Fruit fly (Drosophila melanogaster) whole organism, embryonic: ENCODE data around the gene CG17154.

Source experiments
- Ada2b ChIP-seq: fragments of 200-800 bp; sonication (Bioruptor generic); IDR thresholded peaks from 2 replicates; pipeline ENCODE4 v1.3.6; 2022; ENCODE audit warnings: missing biosample characterization, missing genetic modification characterization
- Adf1 ChIP-seq: fragments of 200-800 bp; sonication (Bioruptor generic); IDR thresholded peaks from 2 replicates; pipeline ENCODE4 v1.3.6; 2022; ENCODE audit warnings: missing biosample characterization, missing genetic modification characterization
- B-H2 ChIP-seq: fragments of 200-800 bp; sonication (Bioruptor generic); optimal IDR thresholded peaks from 2 replicates; lab custom pipeline; 2018; ENCODE audit warnings: missing biosample characterization, mild to moderate bottlenecking, missing genetic modification characterization
- CG11085 ChIP-seq: fragments of 200-800 bp; sonication (Bioruptor generic); IDR thresholded peaks from 2 replicates; pipeline ENCODE4 v1.3.6; 2022; ENCODE audit warnings: missing biosample characterization, missing genetic modification characterization
- CG11504 ChIP-seq: fragments of 200-800 bp; sonication (Bioruptor generic); optimal IDR thresholded peaks from 3 replicates; lab custom pipeline; 2019; ENCODE audit warnings: missing biosample characterization, mild to moderate bottlenecking, missing genetic modification characterization, moderate library complexity
- CG11695 ChIP-seq: fragments of 200-800 bp; sonication (Bioruptor generic); IDR thresholded peaks from 3 replicates; pipeline ENCODE4 v1.3.6; 2022; ENCODE audit warnings: missing biosample characterization, missing genetic modification characterization
- CG15601 ChIP-seq: fragments of 200-800 bp; sonication (Bioruptor generic); optimal IDR thresholded peaks from 3 replicates; lab custom pipeline; 2019; ENCODE audit warnings: missing biosample characterization, mild to moderate bottlenecking, missing genetic modification characterization, moderate library complexity
- CG18599 ChIP-seq: fragments of 200-800 bp; sonication (Bioruptor generic); optimal IDR thresholded peaks from 3 replicates; lab custom pipeline; 2017; ENCODE audit warnings: missing biosample characterization, missing genetic modification characterization, mild to moderate bottlenecking, moderate library complexity, missing genetic modification reagents
- CG2889 ChIP-seq: fragments of 200-800 bp; sonication (Bioruptor generic); IDR thresholded peaks from 3 replicates; pipeline ENCODE4 v1.3.6; 2022; ENCODE audit warnings: missing biosample characterization, missing genetic modification characterization
- CG30020 ChIP-seq: fragments of 200-800 bp; optimal IDR thresholded peaks from 2 replicates; lab custom pipeline; 2019; ENCODE audit warnings: missing biosample characterization, mild to moderate bottlenecking, missing genetic modification characterization, moderate library complexity
- CG4404 ChIP-seq: fragments of 200-800 bp; sonication (Bioruptor generic); IDR thresholded peaks from 2 replicates; pipeline ENCODE4 v1.3.6; 2022; ENCODE audit warnings: missing biosample characterization, missing genetic modification characterization
- CG4424 ChIP-seq: fragments of 200-800 bp; sonication (Bioruptor generic); optimal IDR thresholded peaks from 3 replicates; lab custom pipeline; 2016; ENCODE audit warnings: missing biosample characterization, missing genetic modification characterization
- CG6765 ChIP-seq: fragments of 200-800 bp; sonication (Bioruptor generic); optimal IDR thresholded peaks from 3 replicates; lab custom pipeline; 2017; ENCODE audit warnings: missing biosample characterization, mild to moderate bottlenecking, missing genetic modification characterization
- CG7357 ChIP-seq: fragments of 200-800 bp; sonication (Bioruptor generic); IDR thresholded peaks from 3 replicates; pipeline ENCODE4 v1.3.6; 2022; ENCODE audit warnings: missing biosample characterization, missing genetic modification characterization
- CG7987 ChIP-seq: fragments of 200-800 bp; sonication (Bioruptor generic); optimal IDR thresholded peaks from 2 replicates; lab custom pipeline; 2018; ENCODE audit warnings: missing biosample characterization, mild to moderate bottlenecking, missing genetic modification characterization, moderate library complexity
- CG8290 ChIP-seq, 3 experiments: fragments of 200-800 bp; sonication (Bioruptor generic); optimal IDR thresholded peaks; 2 replicates each; lab custom pipeline; 2016 to 2019; ENCODE audit warnings: missing biosample characterization in 3 of 3, missing genetic modification characterization in 3 of 3, mild to moderate bottlenecking in 2 of 3, moderate library complexity in 1 of 3
- Dbx ChIP-seq: fragments of 200-800 bp; sonication (Bioruptor generic); IDR thresholded peaks from 3 replicates; pipeline ENCODE4 v1.3.6; 2022; ENCODE audit warnings: missing biosample characterization, missing genetic modification characterization
- Dip3 ChIP-seq: fragments of 200-800 bp; sonication (Bioruptor generic); optimal IDR thresholded peaks from 3 replicates; lab custom pipeline; 2016; ENCODE audit warnings: missing biosample characterization, missing genetic modification characterization
- Doc3 ChIP-seq: fragments of 200-800 bp; sonication (Bioruptor generic); IDR thresholded peaks from 3 replicates; pipeline ENCODE4 v1.3.6; 2022; ENCODE audit warnings: missing biosample characterization, missing genetic modification characterization; ENCODE audit not compliant: partially characterized antibody
- E2f1 ChIP-seq: fragments of 200-800 bp; sonication (Bioruptor generic); IDR thresholded peaks from 2 replicates; pipeline ENCODE4 v1.3.6; 2022; ENCODE audit warnings: missing biosample characterization, missing genetic modification characterization
- Ets97D ChIP-seq: fragments of 200-800 bp; sonication (Bioruptor generic); optimal IDR thresholded peaks from 3 replicates; lab custom pipeline; 2016; ENCODE audit warnings: missing biosample characterization, missing genetic modification characterization
- Hand ChIP-seq: fragments of 200-800 bp; sonication (Bioruptor generic); optimal IDR thresholded peaks from 2 replicates; lab custom pipeline; 2017; ENCODE audit warnings: mild to moderate bottlenecking, missing biosample characterization, missing genetic modification reagents, missing genetic modification characterization
- Lim3 ChIP-seq: fragments of 200-800 bp; sonication (Bioruptor generic); IDR thresholded peaks from 2 replicates; pipeline ENCODE4 v1.3.6; 2022; ENCODE audit warnings: missing biosample characterization, missing genetic modification characterization
- MBD-R2 ChIP-seq: fragments of 200-800 bp; sonication (Bioruptor generic); IDR thresholded peaks from 2 replicates; pipeline ENCODE4 v1.3.6; 2022; ENCODE audit warnings: missing biosample characterization, missing genetic modification characterization
- Myb ChIP-seq: fragments of 200-800 bp; sonication (Bioruptor generic); optimal IDR thresholded peaks from 2 replicates; lab custom pipeline; 2016; ENCODE audit warnings: missing biosample characterization, missing genetic modification characterization
- Pdp1 ChIP-seq, 2 experiments: fragments of 200-800 bp; sonication (Bioruptor generic); optimal IDR thresholded peaks; 3 replicates each; lab custom pipeline; 2016; ENCODE audit warnings: missing biosample characterization in 2 of 2, missing genetic modification characterization in 2 of 2, mild to moderate bottlenecking in 1 of 2, moderate library complexity in 1 of 2
- ac ChIP-seq: fragments of 200-800 bp; sonication (Bioruptor generic); optimal IDR thresholded peaks from 3 replicates; lab custom pipeline; 2017; ENCODE audit warnings: missing biosample characterization, mild to moderate bottlenecking, missing genetic modification characterization
- bbx ChIP-seq: fragments of 200-800 bp; sonication (Bioruptor generic); IDR thresholded peaks from 2 replicates; pipeline ENCODE4 v1.3.6; 2022; ENCODE audit warnings: missing biosample characterization, missing genetic modification characterization; ENCODE audit not compliant: partially characterized antibody
- bigmax ChIP-seq: fragments of 200-800 bp; sonication (Bioruptor generic); optimal IDR thresholded peaks from 2 replicates; lab custom pipeline; 2018; ENCODE audit warnings: missing biosample characterization, mild to moderate bottlenecking, missing genetic modification characterization
- chm ChIP-seq: fragments of 200-800 bp; sonication (Bioruptor generic); IDR thresholded peaks from 2 replicates; pipeline ENCODE4 v1.3.6; 2022; ENCODE audit warnings: missing biosample characterization, missing genetic modification characterization
- crp ChIP-seq, 2 experiments: fragments of 200-800 bp; sonication (Bioruptor generic); optimal IDR thresholded peaks; 2 replicates in 1 of 2; 3 replicates in 1 of 2; lab custom pipeline; 2017; ENCODE audit warnings: missing biosample characterization in 2 of 2, missing genetic modification characterization in 2 of 2, mild to moderate bottlenecking in 1 of 2, moderate library complexity in 1 of 2
- da ChIP-seq: fragments of 200-800 bp; sonication (Bioruptor generic); optimal IDR thresholded peaks from 2 replicates; lab custom pipeline; 2016; ENCODE audit warnings: missing biosample characterization, missing genetic modification characterization
- dpn ChIP-seq, 2 experiments: fragments of 200-800 bp; sonication (Bioruptor generic); optimal IDR thresholded peaks; 3 replicates each; lab custom pipeline; 2016; ENCODE audit warnings: missing biosample characterization in 2 of 2, missing genetic modification characterization in 2 of 2
- ewg ChIP-seq: fragments of 200-800 bp; sonication (Bioruptor generic); optimal IDR thresholded peaks from 3 replicates; lab custom pipeline; 2017; ENCODE audit warnings: mild to moderate bottlenecking, missing biosample characterization, missing genetic modification reagents, missing genetic modification characterization
- hbn ChIP-seq: fragments of 200-800 bp; sonication (Bioruptor generic); IDR thresholded peaks from 2 replicates; pipeline ENCODE4 v1.3.6; 2022; ENCODE audit warnings: missing biosample characterization, missing genetic modification characterization; ENCODE audit not compliant: partially characterized antibody
- lola ChIP-seq, 3 experiments: fragments of >200 bp in 2 of 3; fragments of 200-800 bp in 1 of 3; sonication (Bioruptor generic) in 1 of 3; optimal IDR thresholded peaks; 2 replicates each; lab custom pipeline; 2017 to 2019; ENCODE audit warnings: missing biosample characterization in 3 of 3, missing genetic modification characterization in 3 of 3, mild to moderate bottlenecking in 1 of 3, moderate library complexity in 1 of 3
- otp ChIP-seq: fragments of 200-800 bp; sonication (Bioruptor generic); IDR thresholded peaks from 3 replicates; pipeline ENCODE4, ENCODE4 v1.3.6; 2022; ENCODE audit warnings: missing biosample characterization, missing genetic modification characterization
- p53 ChIP-seq: fragments of 200-800 bp; sonication (Bioruptor generic); optimal IDR thresholded peaks from 2 replicates; lab custom pipeline; 2016; ENCODE audit warnings: missing biosample characterization, missing genetic modification characterization
- pros ChIP-seq: fragments of 200-800 bp; sonication (Bioruptor generic); optimal IDR thresholded peaks from 3 replicates; lab custom pipeline; 2019; ENCODE audit warnings: missing biosample characterization, mild to moderate bottlenecking, missing genetic modification characterization, moderate library complexity
- pzg ChIP-seq: fragments of 200-800 bp; sonication (Bioruptor generic); optimal IDR thresholded peaks from 3 replicates; lab custom pipeline; 2018; ENCODE audit warnings: missing biosample characterization, mild to moderate bottlenecking, missing genetic modification characterization, moderate library complexity
- sens-2 ChIP-seq: fragments of 200-800 bp; sonication (Bioruptor generic); IDR thresholded peaks from 2 replicates; pipeline ENCODE4 v1.3.6; 2022; ENCODE audit warnings: missing biosample characterization, missing genetic modification characterization
- slbo ChIP-seq: fragments of 200-800 bp; sonication (Bioruptor generic); IDR thresholded peaks from 2 replicates; pipeline ENCODE4 v1.3.6; 2022; ENCODE audit warnings: missing biosample characterization, missing genetic modification characterization
- sna ChIP-seq: fragments of 200-800 bp; sonication (Bioruptor generic); IDR thresholded peaks from 2 replicates; pipeline ENCODE4 v1.3.6; 2022; ENCODE audit warnings: missing biosample characterization, missing genetic modification characterization; ENCODE audit not compliant: partially characterized antibody
- stc ChIP-seq: fragments of 200-800 bp; sonication (Bioruptor generic); IDR thresholded peaks from 2 replicates; pipeline ENCODE4 v1.3.6; 2022; ENCODE audit warnings: missing biosample characterization, missing genetic modification characterization
- unc-4 ChIP-seq: fragments of 200-800 bp; sonication (Bioruptor generic); IDR thresholded peaks from 2 replicates; pipeline ENCODE4 v1.3.6; 2022; ENCODE audit warnings: missing biosample characterization, missing genetic modification characterization; ENCODE audit not compliant: partially characterized antibody
- vnd ChIP-seq: fragments of 200-800 bp; sonication (Bioruptor generic); IDR thresholded peaks from 3 replicates; pipeline ENCODE4 v1.3.6; 2022; ENCODE audit warnings: missing biosample characterization, missing genetic modification characterization; ENCODE audit not compliant: partially characterized antibody

The CG17154 gene

DNA sequence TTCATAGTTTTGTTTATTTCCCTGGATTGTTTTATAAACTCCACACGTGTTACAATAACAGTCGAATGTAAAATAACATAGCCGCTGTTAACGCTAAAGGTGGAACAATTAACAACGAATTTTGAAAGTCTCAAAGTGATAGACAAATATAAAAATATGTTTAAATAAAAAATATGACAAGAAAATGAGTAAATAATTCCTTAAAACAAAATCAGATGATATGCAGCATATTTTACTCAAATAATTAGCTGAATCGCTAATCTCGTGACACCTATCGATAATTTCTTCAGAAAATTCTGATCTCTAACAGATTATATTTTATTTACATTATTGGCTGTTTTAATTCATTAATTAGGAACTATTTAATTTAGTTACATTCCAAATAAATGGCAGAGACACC lies 48.2 kb downstream of the CG17154 start, which contains the start of the genes CG5645 and Atg12 (continued):
- no peak for TF ChIP-seq Dip3 (GFP tag; lab: Kevin White, UChicago)
- TF ChIP-seq CG4404 (GFP tag; lab: Robert Waterston, UW), result no peak
- peak; percentile 74 for TF ChIP-seq vnd (GFP tag; lab: Robert Waterston, UW)
- 0 out of 3 replicates have a peak, but pooled peaks have one; percentile 36 for TF ChIP-seq CG2889
- peak; percentile 46 for TF ChIP-seq CG7987 (GFP tag; lab: Kevin White, UChicago)
- TF ChIP-seq B-H2 (GFP tag; lab: Kevin White, UChicago), result peak; percentile 54
- no peak for TF ChIP-seq p53 (GFP tag; lab: Kevin White, UChicago)
- no peak for TF ChIP-seq otp (GFP tag; lab: Robert Waterston, UW)
- TF ChIP-seq CG11085 (GFP tag; lab: Robert Waterston, UW), result no peak
- peak; percentile 71 for TF ChIP-seq bbx (GFP tag; lab: Robert Waterston, UW)
- peak in 1 of 2 experiments; percentile 2 for TF ChIP-seq crp (GFP tag; optimal IDR thresholded peaks at IDR 0.05; lab: Kevin White, UChicago)
- TF ChIP-seq CG8290 (GFP tag; optimal IDR thresholded peaks at IDR 0.05; lab: Kevin White, UChicago), result no peak
- TF ChIP-seq CG8290 (tag; optimal IDR thresholded peaks at IDR 0.05; lab: Kevin White, UChicago), result no peak
- TF ChIP-seq Hand, result no peak
- TF ChIP-seq Pdp1 (GFP tag; optimal IDR thresholded peaks at IDR 0.05; lab: Kevin White, UChicago), result peak in 1 of 2 experiments; percentile 28

- TF ChIP-seq ac (GFP tag; lab: Kevin White, UChicago), result no peak
- peak; percentile 58 for TF ChIP-seq E2f1 (GFP tag; lab: Robert Waterston, UW)
- peak in 1 of 3 experiments; percentile 81 for TF ChIP-seq lola (GFP tag; optimal IDR thresholded peaks at IDR 0.05; lab: Kevin White, UChicago)
- peak; percentile 2 for TF ChIP-seq da (GFP tag; lab: Kevin White, UChicago)
- TF ChIP-seq hbn (GFP tag; lab: Robert Waterston, UW), result peak; percentile 91
- TF ChIP-seq chm (GFP tag; lab: Robert Waterston, UW), result no peak
- TF ChIP-seq Adf1 (GFP tag; lab: Robert Waterston, UW), result peak; percentile 41
- TF ChIP-seq sna (GFP tag; lab: Robert Waterston, UW), result peak; percentile 95
- TF ChIP-seq stc (GFP tag; lab: Robert Waterston, UW), result no peak
- TF ChIP-seq CG6765 (GFP tag; lab: Kevin White, UChicago), result no peak
- TF ChIP-seq CG11085 (GFP tag; lab: Robert Waterston, UW), result no peak
- TF ChIP-seq CG18599, result peak; percentile 76
- TF ChIP-seq dpn (GFP tag; optimal IDR thresholded peaks at IDR 0.05; lab: Kevin White, UChicago), result peak; percentile 55 to 77
- no peak for TF ChIP-seq bigmax (GFP tag; lab: Kevin White, UChicago)
- TF ChIP-seq CG15601, result peak; percentile 74
- no peak; the same call in 1 of the 2 replicates for TF ChIP-seq sens-2 (GFP tag; lab: Robert Waterston, UW)
- TF ChIP-seq CG11695 (GFP tag; lab: Robert Waterston, UW), result peak; percentile 55; the same call in 2 of the 3 replicates
- TF ChIP-seq slbo (GFP tag; lab: Robert Waterston, UW), result peak; percentile 79
- TF ChIP-seq Ada2b (GFP tag; lab: Robert Waterston, UW), result peak; percentile 43
- TF ChIP-seq Ets97D (GFP tag; lab: Kevin White, UChicago), result peak; percentile 53
- TF ChIP-seq ewg (GFP tag; lab: Kevin White, UChicago), result peak; percentile 48
- peak; percentile 91 for TF ChIP-seq unc-4 (GFP tag; lab: Robert Waterston, UW)
- TF ChIP-seq CG4424 (GFP tag; lab: Kevin White, UChicago), result peak; percentile 73
- TF ChIP-seq Dbx (GFP tag; lab: Robert Waterston, UW), result peak; percentile 83
- peak; percentile 57 for TF ChIP-seq pzg (GFP tag; lab: Kevin White, UChicago)
- TF ChIP-seq MBD-R2 (GFP tag; lab: Robert Waterston, UW), result peak; percentile 55
- peak; percentile 79 for TF ChIP-seq CG11504 (tag; lab: Kevin White, UChicago)
- peak; percentile 95 for TF ChIP-seq Doc3
- peak; percentile 25 for TF ChIP-seq Myb (GFP tag; lab: Kevin White, UChicago)
- TF ChIP-seq pros, result no peak
- peak; percentile 77 for TF ChIP-seq CG30020 (tag; lab: Kevin White, UChicago)
- TF ChIP-seq Lim3 (GFP tag; lab: Robert Waterston, UW), result no peak
- peak; percentile 41; the same call in 1 of the 3 replicates for TF ChIP-seq CG7357 (GFP tag; lab: Robert Waterston, UW)
Observed at dm6 chr3L:12138113-12138899, 49.9 kb downstream of the CG17154 start, which contains the start of the genes ND-SGDH and RhoGAP68F. TSS of gene ND-SGDH (minus strand) at chr3L:12138584. TSS of gene RhoGAP68F (plus strand) at chr3L:12138868.
